Fruit fly (Drosophila melanogaster) whole organism, prepupa: ENCODE measurements around the gene CG2200.
A peak's percentile ranks its signal among the peaks of the same experiment; 100 is the strongest.

Source experiments
- CG10631 ChIP-seq: fragments of 200-800 bp; sonication (Bioruptor generic); optimal IDR thresholded peaks from 2 replicates; lab custom pipeline; 2016; ENCODE audit warnings: missing biosample characterization, missing genetic modification characterization
- CG10669 ChIP-seq: fragments of 200-800 bp; sonication (Bioruptor generic); optimal IDR thresholded peaks from 3 replicates; lab custom pipeline; 2018; ENCODE audit warnings: missing biosample characterization, mild to moderate bottlenecking, missing genetic modification characterization, moderate library complexity
- CG11294 ChIP-seq: fragments of 200-800 bp; sonication (Bioruptor generic); IDR thresholded peaks from 2 replicates; pipeline ENCODE4 v1.3.6; 2022; ENCODE audit warnings: missing biosample characterization, missing genetic modification characterization
- CG11762 ChIP-seq: fragments of 200-800 bp; sonication (Bioruptor generic); optimal IDR thresholded peaks from 3 replicates; lab custom pipeline; 2016; ENCODE audit warnings: missing biosample characterization, missing genetic modification characterization; ENCODE audit not compliant: insufficient read depth
- CG11902 ChIP-seq: fragments of 200-800 bp; sonication (Bioruptor generic); optimal IDR thresholded peaks from 3 replicates; lab custom pipeline; 2016; ENCODE audit warnings: missing biosample characterization, missing genetic modification characterization
- CG15336 ChIP-seq: fragments of 200-800 bp; sonication (Bioruptor generic); IDR thresholded peaks from 2 replicates; pipeline ENCODE4 v1.3.6; 2022; ENCODE audit warnings: missing biosample characterization, missing genetic modification characterization
- CG1621 ChIP-seq: fragments of 200-800 bp; sonication (Bioruptor generic); optimal IDR thresholded peaks from 3 replicates; lab custom pipeline; 2018; ENCODE audit warnings: missing biosample characterization, mild to moderate bottlenecking, missing genetic modification characterization
- CG16779 ChIP-seq: fragments of 200-800 bp; sonication (Bioruptor generic); optimal IDR thresholded peaks from 3 replicates; lab custom pipeline; 2017; ENCODE audit warnings: missing biosample characterization, mild to moderate bottlenecking, missing genetic modification characterization
- CG3032 ChIP-seq: fragments of 200-800 bp; optimal IDR thresholded peaks from 2 replicates; lab custom pipeline; 2019; ENCODE audit warnings: missing biosample characterization, mild to moderate bottlenecking, missing genetic modification characterization, moderate library complexity
- CG31627 ChIP-seq: fragments of 200-800 bp; sonication (Bioruptor generic); optimal IDR thresholded peaks from 3 replicates; lab custom pipeline; 2016; ENCODE audit warnings: missing biosample characterization, missing genetic modification characterization
- CG32006 ChIP-seq: fragments of 200-800 bp; sonication (Bioruptor generic); optimal IDR thresholded peaks from 3 replicates; lab custom pipeline; 2017; ENCODE audit warnings: missing biosample characterization, mild to moderate bottlenecking, missing genetic modification characterization
- CG34406 ChIP-seq: fragments of 200-800 bp; sonication (Bioruptor generic); optimal IDR thresholded peaks from 3 replicates; lab custom pipeline; 2016; ENCODE audit warnings: missing biosample characterization, missing genetic modification characterization
- CG6163 ChIP-seq: fragments of 200-800 bp; sonication (Bioruptor generic); IDR thresholded peaks from 3 replicates; pipeline ENCODE4 v1.3.6; 2022; ENCODE audit warnings: missing biosample characterization, missing genetic modification characterization
- CG6792 ChIP-seq: fragments of 200-800 bp; sonication (Bioruptor generic); optimal IDR thresholded peaks from 3 replicates; lab custom pipeline; 2016; ENCODE audit warnings: missing biosample characterization, missing genetic modification characterization
- CG6808 ChIP-seq: fragments of 200-800 bp; sonication (Bioruptor generic); optimal IDR thresholded peaks from 3 replicates; lab custom pipeline; 2017; ENCODE audit warnings: missing biosample characterization, missing genetic modification characterization, mild to moderate bottlenecking, moderate library complexity, missing genetic modification reagents
- CG7368 ChIP-seq: fragments of 200-800 bp; sonication (Bioruptor generic); optimal IDR thresholded peaks from 3 replicates; lab custom pipeline; 2016; ENCODE audit warnings: missing biosample characterization, missing genetic modification characterization
- CG8119 ChIP-seq: fragments of 200-800 bp; sonication (Bioruptor generic); IDR thresholded peaks from 3 replicates; pipeline ENCODE4 v1.3.6; 2022; ENCODE audit warnings: missing biosample characterization, missing genetic modification characterization
- CG8319 ChIP-seq: fragments of 200-800 bp; sonication (Bioruptor generic); optimal IDR thresholded peaks from 3 replicates; lab custom pipeline; 2016; ENCODE audit warnings: missing biosample characterization, missing genetic modification characterization
- CG8632 ChIP-seq: fragments of 200-800 bp; sonication (Bioruptor generic); optimal IDR thresholded peaks from 3 replicates; lab custom pipeline; 2016; ENCODE audit warnings: missing biosample characterization, missing genetic modification characterization
- Eip78C ChIP-seq: fragments of 200-800 bp; sonication (Bioruptor generic); peaks from one replicate; lab custom pipeline; 2016; ENCODE audit warnings: missing biosample characterization, missing genetic modification characterization
- Eip93F ChIP-seq: fragments of 200-800 bp; sonication (Bioruptor generic); optimal IDR thresholded peaks from 2 replicates; lab custom pipeline; 2016; ENCODE audit warnings: missing biosample characterization, mild to moderate bottlenecking, missing genetic modification characterization
- Ets21C ChIP-seq: fragments of 200-800 bp; sonication (Bioruptor generic); optimal IDR thresholded peaks from 3 replicates; lab custom pipeline; 2016; ENCODE audit warnings: missing biosample characterization, missing genetic modification characterization
- Ets96B ChIP-seq: fragments of 200-800 bp; optimal IDR thresholded peaks from 2 replicates; lab custom pipeline; 2019; ENCODE audit warnings: missing biosample characterization, mild to moderate bottlenecking, missing genetic modification characterization, moderate library complexity
- Gug ChIP-seq: fragments of 200-800 bp; sonication (Bioruptor generic); IDR thresholded peaks from 2 replicates; pipeline ENCODE4 v1.3.6; 2022; ENCODE audit warnings: missing biosample characterization, missing genetic modification characterization
- Hr38 ChIP-seq: sonication (Bioruptor generic); optimal IDR thresholded peaks from 2 replicates; lab custom pipeline; 2016; ENCODE audit warnings: missing biosample characterization, missing genetic modification characterization
- Hr39 ChIP-seq: fragments of 200-800 bp; sonication (Bioruptor generic); optimal IDR thresholded peaks from 2 replicates; lab custom pipeline; 2016; ENCODE audit warnings: missing biosample characterization, missing genetic modification characterization
- Hr4 ChIP-seq: fragments of 200-800 bp; sonication (Bioruptor generic); optimal IDR thresholded peaks from 3 replicates; lab custom pipeline; 2016; ENCODE audit warnings: missing biosample characterization, missing genetic modification characterization
- Lpt ChIP-seq: fragments of 200-800 bp; sonication (Bioruptor generic); optimal IDR thresholded peaks from 3 replicates; lab custom pipeline; 2016; ENCODE audit warnings: missing biosample characterization, missing genetic modification characterization
- Met ChIP-seq: fragments of 200-800 bp; sonication (Bioruptor generic); optimal IDR thresholded peaks from 3 replicates; lab custom pipeline; 2016; ENCODE audit warnings: missing biosample characterization, missing genetic modification characterization
- OdsH ChIP-seq: fragments of 200-800 bp; sonication (Bioruptor generic); optimal IDR thresholded peaks from 3 replicates; lab custom pipeline; 2016; ENCODE audit warnings: missing biosample characterization, missing genetic modification characterization
- Smox ChIP-seq: fragments of 200-800 bp; sonication (Bioruptor generic); optimal IDR thresholded peaks from 3 replicates; lab custom pipeline; 2016; ENCODE audit warnings: missing biosample characterization, missing genetic modification characterization
- Sox102F ChIP-seq: fragments of 200-800 bp; sonication (Bioruptor generic); optimal IDR thresholded peaks from 2 replicates; lab custom pipeline; 2016; ENCODE audit warnings: missing biosample characterization, mild to moderate bottlenecking, missing genetic modification characterization
- Sox14 ChIP-seq: fragments of 200-800 bp; sonication (Bioruptor generic); optimal IDR thresholded peaks from 3 replicates; lab custom pipeline; 2016; ENCODE audit warnings: missing biosample characterization, missing genetic modification characterization
- Sox15 ChIP-seq: fragments of 200-800 bp; sonication (Bioruptor generic); optimal IDR thresholded peaks from 3 replicates; lab custom pipeline; 2016; ENCODE audit warnings: missing biosample characterization, missing genetic modification characterization
- achi ChIP-seq: fragments of 200-800 bp; sonication (Bioruptor generic); optimal IDR thresholded peaks from 3 replicates; lab custom pipeline; 2016; ENCODE audit warnings: missing biosample characterization, missing genetic modification characterization
- acj6 ChIP-seq: fragments of 200-800 bp; sonication (Bioruptor generic); optimal IDR thresholded peaks from 3 replicates; lab custom pipeline; 2016; ENCODE audit warnings: missing biosample characterization, missing genetic modification characterization
- cyc ChIP-seq: fragments of 200-800 bp; sonication (Bioruptor generic); optimal IDR thresholded peaks from 3 replicates; lab custom pipeline; 2016; ENCODE audit warnings: missing biosample characterization, missing genetic modification characterization
- dsx ChIP-seq: fragments of 200-800 bp; optimal IDR thresholded peaks from 3 replicates; lab custom pipeline; 2019; ENCODE audit warnings: missing biosample characterization, mild to moderate bottlenecking, missing genetic modification characterization, moderate library complexity; ENCODE audit not compliant: poor library complexity, severe bottlenecking
- eg ChIP-seq: fragments of 200-800 bp; sonication (Bioruptor generic); IDR thresholded peaks from 3 replicates; pipeline ENCODE4 v1.3.6; 2022; ENCODE audit warnings: missing biosample characterization, missing genetic modification characterization
- esn ChIP-seq: fragments of 200-800 bp; sonication (Bioruptor generic); optimal IDR thresholded peaks from 2 replicates; lab custom pipeline; 2016; ENCODE audit warnings: missing biosample characterization, mild to moderate bottlenecking, missing genetic modification characterization, moderate library complexity
- fd59A ChIP-seq: fragments of 200-800 bp; sonication (Bioruptor generic); optimal IDR thresholded peaks from 2 replicates; lab custom pipeline; 2017; ENCODE audit warnings: missing biosample characterization, mild to moderate bottlenecking, missing genetic modification characterization, missing genetic modification reagents
- fd85E ChIP-seq: fragments of 200-800 bp; sonication (Bioruptor generic); optimal IDR thresholded peaks from 3 replicates; lab custom pipeline; 2016; ENCODE audit warnings: missing biosample characterization, missing genetic modification characterization
- fkh ChIP-seq: fragments of 200-800 bp; sonication (Bioruptor generic); optimal IDR thresholded peaks from 3 replicates; lab custom pipeline; 2017; ENCODE audit warnings: missing biosample characterization, mild to moderate bottlenecking, missing genetic modification characterization, moderate library complexity
- lz ChIP-seq: fragments of 200-800 bp; sonication (Bioruptor generic); optimal IDR thresholded peaks from 3 replicates; lab custom pipeline; 2016; ENCODE audit warnings: missing biosample characterization, missing genetic modification characterization
- net ChIP-seq: fragments of 200-800 bp; sonication (Bioruptor generic); optimal IDR thresholded peaks from 3 replicates; lab custom pipeline; 2016; ENCODE audit warnings: missing biosample characterization, missing genetic modification characterization
- pdm3 ChIP-seq: fragments of 200-800 bp; sonication (Bioruptor generic); optimal IDR thresholded peaks from 3 replicates; lab custom pipeline; 2016; ENCODE audit warnings: missing biosample characterization, missing genetic modification characterization
- salr ChIP-seq, 2 experiments: fragments of 200-800 bp; sonication (Bioruptor generic); optimal IDR thresholded peaks; 3 replicates each; lab custom pipeline; 2016 to 2018; ENCODE audit warnings: missing biosample characterization in 2 of 2, missing genetic modification characterization in 2 of 2, mild to moderate bottlenecking in 1 of 2
- spab ChIP-seq: fragments of 200-800 bp; sonication (Bioruptor generic); optimal IDR thresholded peaks from 2 replicates; lab custom pipeline; 2017; ENCODE audit warnings: missing biosample characterization, mild to moderate bottlenecking, missing genetic modification characterization, missing genetic modification reagents
- ss ChIP-seq, 2 experiments: fragments of 200-800 bp; sonication (Bioruptor generic); optimal IDR thresholded peaks; 2 replicates in 1 of 2; 3 replicates in 1 of 2; lab custom pipeline; 2017 to 2018; ENCODE audit warnings: mild to moderate bottlenecking in 2 of 2, missing biosample characterization in 2 of 2, missing genetic modification characterization in 2 of 2, moderate library complexity in 1 of 2
- svp ChIP-seq: fragments of 200-800 bp; sonication (Bioruptor generic); peaks from one replicate; lab custom pipeline; 2016; ENCODE audit warnings: missing biosample characterization, missing genetic modification characterization
- topi ChIP-seq: fragments of 200-800 bp; sonication (Bioruptor generic); optimal IDR thresholded peaks from 3 replicates; lab custom pipeline; 2016; ENCODE audit warnings: missing biosample characterization, missing genetic modification characterization
- vri ChIP-seq: fragments of 200-800 bp; sonication (Bioruptor generic); optimal IDR thresholded peaks from 3 replicates; lab custom pipeline; 2016; ENCODE audit warnings: missing biosample characterization, mild to moderate bottlenecking, missing genetic modification characterization

The CG2200 gene

dm6 chrX:13143100-13143499 lies 49.0 kb downstream of the CG2200 start:
- TF ChIP-seq Met (GFP tag; lab: Kevin White, UChicago), result peak; percentile 53
- TF ChIP-seq CG3032 (tag; lab: Kevin White, UChicago), result peak; percentile 75
- peak; percentile 73 for TF ChIP-seq CG7368 (GFP tag; lab: Kevin White, UChicago)
- peak; percentile 26 for TF ChIP-seq CG11902
- TF ChIP-seq net (GFP tag; lab: Kevin White, UChicago), result peak; percentile 77
- peak; percentile 63 for TF ChIP-seq CG6792 (GFP tag; lab: Kevin White, UChicago)
- TF ChIP-seq Sox14, result peak; percentile 45
- TF ChIP-seq CG8119, result peak; percentile 91
- TF ChIP-seq eg (GFP tag; lab: Robert Waterston, UW), result peak; percentile 91
- TF ChIP-seq CG16779, result peak; percentile 60
- TF ChIP-seq svp (GFP tag; lab: Kevin White, UChicago), result peak; percentile 81
- peak; percentile 76 for TF ChIP-seq acj6
- TF ChIP-seq CG6163, result peak; percentile 91
- no peak for TF ChIP-seq fkh (GFP tag; lab: Kevin White, UChicago)
- TF ChIP-seq CG11294 (GFP tag; lab: Robert Waterston, UW), result peak; percentile 49; the same call in 1 of the 2 replicates
- peak; percentile 81 to 89 for TF ChIP-seq ss (GFP tag; optimal IDR thresholded peaks at IDR 0.05; lab: Kevin White, UChicago)
- peak; percentile 73 for TF ChIP-seq CG11762 (GFP tag; lab: Kevin White, UChicago)
- TF ChIP-seq fd85E, result no peak
- peak; percentile 95 for TF ChIP-seq Eip78C (GFP tag; lab: Kevin White, UChicago)
- TF ChIP-seq CG6808 (GFP tag; lab: Kevin White, UChicago), result peak; percentile 69
- TF ChIP-seq Smox, result peak; percentile 64
- TF ChIP-seq CG8632, result peak; percentile 73
- TF ChIP-seq dsx (GFP tag; lab: Kevin White, UChicago), result peak; percentile 76
- peak; percentile 82 for TF ChIP-seq OdsH (GFP tag; lab: Kevin White, UChicago)
- peak; percentile 55 for TF ChIP-seq lz (GFP tag; lab: Kevin White, UChicago)
- peak; percentile 92 for TF ChIP-seq CG15336 (GFP tag; lab: Robert Waterston, UW)
- peak; percentile 49 for TF ChIP-seq CG31627 (GFP tag; lab: Kevin White, UChicago)
- peak; percentile 72 for TF ChIP-seq CG10669 (GFP tag; lab: Kevin White, UChicago)
- TF ChIP-seq vri, result peak; percentile 17
- peak; percentile 78 for TF ChIP-seq Lpt
- peak; percentile 71 for TF ChIP-seq esn (GFP tag; lab: Kevin White, UChicago)
- TF ChIP-seq CG34406 (GFP tag; lab: Kevin White, UChicago), result peak; percentile 73
- TF ChIP-seq spab (GFP tag; lab: Kevin White, UChicago), result peak; percentile 59
- TF ChIP-seq topi (GFP tag; lab: Kevin White, UChicago), result peak; percentile 57
- TF ChIP-seq Sox102F (GFP tag; lab: Kevin White, UChicago), result peak; percentile 63
- peak; percentile 46 for TF ChIP-seq Hr39 (GFP tag; lab: Kevin White, UChicago)
- peak; percentile 89 for TF ChIP-seq CG32006 (GFP tag; lab: Kevin White, UChicago)
- TF ChIP-seq Eip93F (GFP tag; lab: Kevin White, UChicago), result no peak
- peak; percentile 86 for TF ChIP-seq Hr4 (GFP tag; lab: Kevin White, UChicago)
- no peak for TF ChIP-seq Hr38 (GFP tag; lab: Kevin White, UChicago)
- peak; percentile 37 for TF ChIP-seq cyc (GFP tag; lab: Kevin White, UChicago)
- peak; percentile 82 for TF ChIP-seq achi (GFP tag; lab: Kevin White, UChicago)
- TF ChIP-seq fd59A (GFP tag; lab: Kevin White, UChicago), result peak; percentile 61
- TF ChIP-seq salr (GFP tag; optimal IDR thresholded peaks at IDR 0.05; lab: Kevin White, UChicago), result peak; percentile 37 to 61
- peak; percentile 34 for TF ChIP-seq CG8319 (GFP tag; lab: Kevin White, UChicago)
- TF ChIP-seq CG10631 (GFP tag; lab: Kevin White, UChicago), result peak; percentile 73
- TF ChIP-seq Gug (GFP tag; lab: Robert Waterston, UW), result peak; percentile 76
- no peak for TF ChIP-seq Ets21C (GFP tag; lab: Kevin White, UChicago)
- TF ChIP-seq Ets96B (tag; lab: Kevin White, UChicago), result peak; percentile 46
- peak; percentile 81 for TF ChIP-seq pdm3 (GFP tag; lab: Kevin White, UChicago)
- peak; percentile 61 for TF ChIP-seq CG1621 (tag; lab: Kevin White, UChicago)
- peak; percentile 30 for TF ChIP-seq Sox15 (GFP tag; lab: Kevin White, UChicago)
